Fruit fly (Drosophila melanogaster): ENCODE data around the gene Cpr78Ca.
A peak's percentile ranks its signal among the peaks of the same experiment; 100 is the strongest.

The Cpr78Ca gene

DNA sequence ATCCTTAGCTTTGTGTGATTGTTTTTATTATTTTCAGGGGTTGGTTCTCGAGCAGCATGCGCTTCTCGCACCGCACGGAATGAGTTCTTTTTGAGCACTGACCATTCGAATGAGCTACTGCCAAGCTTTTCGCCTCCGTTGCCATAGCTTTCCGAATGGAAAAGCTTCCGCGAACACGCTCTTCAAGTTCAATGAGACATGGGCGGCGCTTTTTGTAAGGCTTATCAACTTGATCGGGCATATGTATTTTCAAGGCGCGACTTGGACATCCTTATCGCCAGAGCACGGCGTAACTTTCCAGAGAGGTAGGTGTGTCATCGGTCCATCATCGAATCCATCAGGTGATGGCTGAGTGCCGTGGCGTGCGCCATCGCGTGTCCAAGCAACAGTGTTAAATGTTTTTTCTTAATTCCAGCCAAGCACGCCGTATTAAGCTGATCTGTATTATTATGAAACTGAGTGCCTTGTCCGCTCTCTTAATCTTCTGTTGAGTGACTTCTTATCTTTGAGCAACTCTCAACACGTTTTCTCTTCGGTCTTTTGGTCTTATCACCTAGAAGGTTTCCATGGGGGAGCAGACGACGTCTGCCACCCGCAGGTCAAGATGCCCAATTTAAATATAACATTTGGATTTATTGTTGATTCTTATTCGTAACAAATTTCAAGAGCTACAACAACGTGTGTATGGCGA lies 12.6 kb downstream of the Cpr78Ca start, which contains the start of gene AcCoAS (continued):
- TF ChIP-seq ss (GFP tag; optimal IDR thresholded peaks at IDR 0.05) (peak; percentile 44 to 58), Ets21C (GFP tag; optimal IDR thresholded peaks at IDR 0.05) (no peak), dsx (GFP tag; optimal IDR thresholded peaks at IDR 0.05; ENCODE audit: poor library complexity, severe bottlenecking) (peak; percentile 22), CG15336 (GFP tag; IDR thresholded peaks at IDR 0.05) (peak; percentile 25; the same call in 1 of the 2 replicates), net (GFP tag; optimal IDR thresholded peaks at IDR 0.05) (peak; percentile 30), CG16779 (tag; optimal IDR thresholded peaks at IDR 0.05) (peak; percentile 44), eg (GFP tag; IDR thresholded peaks at IDR 0.05) (peak; percentile 53; the same call in 2 of the 3 replicates), dac (GFP tag; optimal IDR thresholded peaks at IDR 0.05) (no peak), fkh (GFP tag; optimal IDR thresholded peaks at IDR 0.05) (no peak), Sox14 (GFP tag; optimal IDR thresholded peaks at IDR 0.05) (peak; percentile 37), CG9139 (GFP tag; optimal IDR thresholded peaks at IDR 0.05) (no peak), vri (GFP tag; optimal IDR thresholded peaks at IDR 0.05) (peak; percentile 94), CG11762 (GFP tag; optimal IDR thresholded peaks at IDR 0.05; ENCODE audit: insufficient read depth) (no peak), lz (GFP tag; optimal IDR thresholded peaks at IDR 0.05) (peak; percentile 39), CG7368 (GFP tag; optimal IDR thresholded peaks at IDR 0.05) (peak; percentile 38), salr (GFP tag; optimal IDR thresholded peaks at IDR 0.05) (no peak), CG10669 (GFP tag; optimal IDR thresholded peaks at IDR 0.05) (peak; percentile 18), CG11294 (GFP tag; IDR thresholded peaks at IDR 0.05) (no peak), Gug (GFP tag; IDR thresholded peaks at IDR 0.05) (no peak), Lpt (GFP tag; optimal IDR thresholded peaks at IDR 0.05) (no peak), CG3919 (GFP tag; optimal IDR thresholded peaks at IDR 0.05) (peak; percentile 46), spab (GFP tag; optimal IDR thresholded peaks at IDR 0.05) (no peak), esn (GFP tag; optimal IDR thresholded peaks at IDR 0.05) (peak; percentile 59), CG8119 (GFP tag; IDR thresholded peaks at IDR 0.05) (peak; percentile 42; the same call in 1 of the 3 replicates), svp (GFP tag) (peak; percentile 97), CG6854 (GFP tag; optimal IDR thresholded peaks at IDR 0.05) (peak; percentile 29), Eip93F (GFP tag; optimal IDR thresholded peaks at IDR 0.05) (peak; percentile 25), Hr4 (GFP tag; optimal IDR thresholded peaks at IDR 0.05) (no peak), CG4318 (GFP tag; optimal IDR thresholded peaks at IDR 0.05) (no peak), achi (GFP tag; optimal IDR thresholded peaks at IDR 0.05) (peak; percentile 9), CG3032 (tag; optimal IDR thresholded peaks at IDR 0.05) (no peak)

DNA sequence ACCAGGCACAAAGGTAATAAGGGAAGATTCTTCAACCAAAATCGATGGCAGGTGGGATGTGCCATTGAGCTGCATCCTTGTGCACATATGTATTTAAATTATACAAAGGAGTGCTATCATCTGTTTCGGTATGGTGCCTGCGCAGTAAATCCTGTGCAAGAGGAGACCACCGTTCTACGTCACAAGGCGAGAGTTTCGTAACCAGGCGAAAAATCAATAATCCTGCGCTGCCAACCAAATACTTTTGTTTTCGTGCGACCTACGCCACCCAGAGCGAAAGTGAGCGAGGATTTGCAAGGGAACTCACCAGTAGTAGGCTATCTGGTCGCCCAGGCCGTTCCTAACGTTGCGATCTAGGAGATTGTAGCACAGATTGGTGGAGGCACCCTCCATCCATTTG lies 13.4 kb downstream of the Cpr78Ca start:
- TF ChIP-seq CG3032 (tag; optimal IDR thresholded peaks at IDR 0.05) (no peak), CG3919 (GFP tag; optimal IDR thresholded peaks at IDR 0.05) (no peak), Hr39 (GFP tag; optimal IDR thresholded peaks at IDR 0.05) (no peak), dac (GFP tag; optimal IDR thresholded peaks at IDR 0.05) (no peak), Eip93F (GFP tag; optimal IDR thresholded peaks at IDR 0.05) (no peak), svp (GFP tag) (peak; percentile 59), lz (GFP tag; optimal IDR thresholded peaks at IDR 0.05) (no peak), CG8119 (GFP tag; IDR thresholded peaks at IDR 0.05) (no peak), CG6792 (GFP tag; optimal IDR thresholded peaks at IDR 0.05) (no peak)

DNA sequence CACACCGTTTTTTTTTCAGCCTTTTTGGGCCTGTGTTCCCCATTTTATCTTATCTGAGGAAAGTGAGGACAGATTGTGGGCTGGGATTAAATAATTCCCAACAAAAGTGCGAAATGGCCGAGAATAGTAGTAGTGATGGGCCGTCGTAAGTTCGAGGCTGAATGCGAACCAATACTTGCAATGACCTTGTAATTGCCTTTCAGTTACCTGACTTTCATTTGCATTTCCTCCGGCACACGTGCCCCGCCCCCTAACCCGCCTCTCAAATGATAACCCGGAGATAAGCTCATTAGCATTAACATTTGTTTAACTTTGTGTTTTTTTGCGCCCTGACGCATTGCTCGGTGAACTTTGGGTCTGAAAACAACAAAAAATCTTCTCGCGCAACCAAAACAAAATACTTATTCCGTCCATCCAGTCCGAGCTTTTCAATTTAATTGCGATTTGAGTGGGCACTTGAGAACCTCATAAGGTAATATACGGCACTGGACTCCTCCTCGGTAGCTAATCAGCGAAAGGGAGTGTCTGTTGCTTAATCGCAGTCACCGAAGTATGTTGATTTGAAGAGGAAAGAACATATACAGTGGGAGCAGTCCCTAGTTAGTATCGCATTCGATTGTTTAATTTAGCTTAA lies 14.6 kb downstream of the Cpr78Ca start:
- TF ChIP-seq CG31627 (GFP tag; optimal IDR thresholded peaks at IDR 0.05) (no peak), vri (GFP tag; optimal IDR thresholded peaks at IDR 0.05) (peak; percentile 70), cyc (GFP tag; optimal IDR thresholded peaks at IDR 0.05) (no peak), svp (GFP tag) (peak; percentile 74), pdm3 (GFP tag; optimal IDR thresholded peaks at IDR 0.05) (no peak), Blimp-1 (GFP tag; optimal IDR thresholded peaks at IDR 0.05) (no peak)

Measured in whole organism, prepupa.